Worm (Caenorhabditis elegans) whole organism, midembryonic: Measurements from ENCODE around the gene K09H11.15.

ENCODE experiments used
- T22C8.4 ChIP-seq: fragments of 200-800 bp; sonication (Bioruptor generic); IDR thresholded peaks from 2 replicates; pipeline ENCODE4 v1.3.6; 2022; ENCODE audit warnings: missing genetic modification characterization, missing compliant biosample characterization
- cog-1 ChIP-seq: sonication (generic microtip); optimal IDR thresholded peaks from 2 replicates; lab custom pipeline; 2016; ENCODE audit warnings: missing genetic modification characterization, missing compliant biosample characterization
- ref-1 ChIP-seq: fragments of 200-800 bp; sonication (Bioruptor generic); conservative IDR thresholded peaks from 2 replicates; pipeline ENCODE4 v1.3.6; 2022; ENCODE audit warnings: missing genetic modification reagents, missing genetic modification characterization, missing compliant biosample characterization
- tab-1 ChIP-seq: fragments of 200-800 bp; sonication (Bioruptor generic); IDR thresholded peaks from 2 replicates; pipeline ENCODE4 v1.3.6; 2022; ENCODE audit warnings: missing genetic modification characterization, missing compliant biosample characterization

DNA sequence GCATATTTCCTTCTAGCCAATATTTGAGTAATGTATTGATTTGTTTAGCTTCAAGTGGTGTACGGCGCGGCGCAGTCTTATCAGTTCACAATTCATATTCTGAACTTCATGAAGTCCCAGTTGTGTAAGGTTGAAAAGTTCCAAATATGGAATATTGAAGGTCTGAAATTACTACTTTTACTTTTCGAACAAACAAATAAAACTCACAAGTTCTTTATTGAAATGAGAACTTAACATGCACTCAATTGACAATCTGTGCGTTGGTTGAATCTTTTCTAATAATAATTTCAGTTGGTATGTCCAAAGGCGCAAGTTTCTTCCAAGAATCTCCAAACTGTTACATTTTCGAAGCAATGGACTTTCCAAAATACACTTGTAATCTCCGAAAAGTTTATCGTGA lies 28.1 kb upstream of the K09H11.15 start, which contains the start of gene C53A3.4:
- no peak for TF ChIP-seq cog-1 (tag; lab: Kevin White, UChicago)
- no peak for TF ChIP-seq tab-1 (GFP tag; lab: Robert Waterston, UW)
- no peak for TF ChIP-seq ref-1 (GFP tag; lab: Robert Waterston, UW)
- no peak for TF ChIP-seq T22C8.4
